Worm (Caenorhabditis elegans) whole organism, L1 larva: ENCODE results near the gene rfk-1.
A peak's percentile ranks its signal among the peaks of the same experiment; 100 is the strongest.

Source experiments
- F16B12.6 ChIP-seq: fragments of 150-350 bp; optimal IDR thresholded peaks from 2 replicates; lab custom pipeline; 2014; ENCODE audit warnings: missing biosample characterization, missing genetic modification characterization
- aly-2 ChIP-seq: fragments of 150-350 bp; optimal IDR thresholded peaks from 2 replicates; lab custom pipeline; 2014; ENCODE audit warnings: missing biosample characterization, missing genetic modification characterization
- blmp-1 ChIP-seq: fragments of 150-350 bp; optimal IDR thresholded peaks from 2 replicates; lab custom pipeline; 2014; ENCODE audit warnings: missing biosample characterization, missing genetic modification characterization
- ceh-82 ChIP-seq, 3 experiments: fragments of 150-350 bp in 1 of 3; sonication (generic microtip) in 2 of 3; optimal IDR thresholded peaks; 2 replicates each; lab custom pipeline; 2014 to 2017; ENCODE audit warnings: missing biosample characterization in 3 of 3, missing genetic modification characterization in 3 of 3
- ceh-90 ChIP-seq: sonication (generic microtip); optimal IDR thresholded peaks from 2 replicates; lab custom pipeline; 2016; ENCODE audit warnings: missing genetic modification characterization, missing compliant biosample characterization
- ces-1 ChIP-seq: fragments of 150-350 bp; optimal IDR thresholded peaks from 2 replicates; lab custom pipeline; 2014; ENCODE audit warnings: missing biosample characterization, missing genetic modification reagents, missing genetic modification characterization
- dpl-1 ChIP-seq, 3 experiments: fragments of 150-350 bp in 2 of 3; sonication (generic microtip) in 1 of 3; optimal IDR thresholded peaks; 2 replicates each; lab custom pipeline; 2014 to 2017; ENCODE audit warnings: missing biosample characterization in 3 of 3, missing genetic modification characterization in 3 of 3, missing genetic modification reagents in 3 of 3
- dsc-1 ChIP-seq: sonication (generic microtip); optimal IDR thresholded peaks from 2 replicates; lab custom pipeline; 2016; ENCODE audit warnings: mild to moderate bottlenecking, missing genetic modification characterization, missing compliant biosample characterization
- efl-1 ChIP-seq, 4 experiments: fragments of 150-350 bp; optimal IDR thresholded peaks in 3 of 4; peaks in 1 of 4; 1 replicate in 1 of 4; 2 replicates in 3 of 4; lab custom pipeline; 2014; ENCODE audit warnings: missing biosample characterization in 2 of 4, missing genetic modification characterization in 2 of 4, missing genetic modification reagents in 2 of 4
- egl-13 ChIP-seq: sonication (generic microtip); optimal IDR thresholded peaks from 2 replicates; lab custom pipeline; 2016; ENCODE audit warnings: missing genotype, missing genetic modification reagents, missing genetic modification characterization, missing compliant biosample characterization
- elt-2 ChIP-seq: sonication (generic microtip); optimal IDR thresholded peaks from 2 replicates; lab custom pipeline; 2016; ENCODE audit warnings: missing genetic modification characterization, mild to moderate bottlenecking, inconsistent platforms, missing compliant biosample characterization, missing genetic modification reagents
- elt-3 ChIP-seq, 6 experiments: fragments of 150-350 bp in 1 of 6; sonication (generic microtip); optimal IDR thresholded peaks; 2 replicates each; lab custom pipeline; 2017 to 2018; ENCODE audit warnings: missing biosample characterization in 6 of 6, missing genetic modification characterization in 6 of 6, inconsistent platforms in 1 of 6
- fkh-10 ChIP-seq: sonication (generic microtip); optimal IDR thresholded peaks from 2 replicates; lab custom pipeline; 2017; ENCODE audit warnings: missing biosample characterization, missing genetic modification reagents, missing genetic modification characterization
- fos-1 ChIP-seq: fragments of 150-350 bp; optimal IDR thresholded peaks from 2 replicates; lab custom pipeline; 2014; ENCODE audit warnings: missing biosample characterization, missing genetic modification characterization
- isw-1 ChIP-seq: fragments of 200-800 bp; sonication (Bioruptor generic); IDR thresholded peaks from 2 replicates; pipeline ENCODE4 v1.3.6; 2022; ENCODE audit warnings: missing genetic modification characterization, missing compliant biosample characterization
- lin-14 ChIP-seq: fragments of 200-800 bp; sonication (Bioruptor generic); optimal IDR thresholded peaks from 2 replicates; lab custom pipeline; 2018; ENCODE audit warnings: mild to moderate bottlenecking, missing genetic modification characterization, moderate library complexity, missing compliant biosample characterization
- lin-35 ChIP-seq, 2 experiments: fragments of 150-350 bp; optimal IDR thresholded peaks; 2 replicates each; lab custom pipeline; 2014; ENCODE audit warnings: missing biosample characterization in 2 of 2, missing genetic modification characterization in 2 of 2, missing genetic modification reagents in 2 of 2
- lsy-2 ChIP-seq, 2 experiments: fragments of 150-350 bp; optimal IDR thresholded peaks; 2 replicates each; lab custom pipeline; 2014; ENCODE audit warnings: missing biosample characterization in 2 of 2, missing genetic modification characterization in 2 of 2
- mdl-1 ChIP-seq, 2 experiments: fragments of 150-350 bp; optimal IDR thresholded peaks; 2 replicates each; lab custom pipeline; 2014 to 2017; ENCODE audit warnings: missing biosample characterization in 2 of 2, missing genetic modification characterization in 2 of 2, inconsistent platforms in 1 of 2
- mef-2 ChIP-seq: fragments of 150-350 bp; optimal IDR thresholded peaks from 2 replicates; lab custom pipeline; 2014; ENCODE audit warnings: missing biosample characterization, missing genetic modification characterization
- mep-1 ChIP-seq: fragments of 150-350 bp; optimal IDR thresholded peaks from 2 replicates; lab custom pipeline; 2014; ENCODE audit warnings: missing biosample characterization, missing genetic modification characterization
- nhr-19 ChIP-seq: fragments of 200-800 bp; sonication (Bioruptor generic); conservative IDR thresholded peaks from 2 replicates; pipeline ENCODE4 v1.3.6; 2022; ENCODE audit warnings: missing genetic modification characterization, missing compliant biosample characterization
- nhr-20 ChIP-seq: sonication (generic microtip); optimal IDR thresholded peaks from 2 replicates; lab custom pipeline; 2016; ENCODE audit warnings: mild to moderate bottlenecking, missing genetic modification characterization, missing compliant biosample characterization
- nhr-237 ChIP-seq: fragments of 150-350 bp; optimal IDR thresholded peaks from 2 replicates; lab custom pipeline; 2014; ENCODE audit warnings: missing biosample characterization, missing genetic modification characterization
- nhr-47 ChIP-seq: sonication (generic microtip); optimal IDR thresholded peaks from 2 replicates; lab custom pipeline; 2016; ENCODE audit warnings: mild to moderate bottlenecking, missing genetic modification characterization, moderate library complexity, missing compliant biosample characterization
- nhr-71 ChIP-seq: sonication (generic microtip); optimal IDR thresholded peaks from 2 replicates; lab custom pipeline; 2016; ENCODE audit warnings: mild to moderate bottlenecking, missing genetic modification characterization, moderate library complexity, missing compliant biosample characterization
- nhr-77 ChIP-seq: fragments of 150-350 bp; optimal IDR thresholded peaks from 2 replicates; lab custom pipeline; 2014; ENCODE audit warnings: missing biosample characterization, missing genetic modification characterization
- nhr-85 ChIP-seq: sonication (generic microtip); peaks from one replicate; lab custom pipeline; 2016; ENCODE audit warnings: missing genetic modification characterization, inconsistent platforms, missing compliant biosample characterization
- nhr-90 ChIP-seq: sonication (generic microtip); optimal IDR thresholded peaks from 2 replicates; lab custom pipeline; 2016; ENCODE audit warnings: mild to moderate bottlenecking, missing genetic modification characterization, missing compliant biosample characterization; ENCODE audit not compliant: poor library complexity
- pax-3 ChIP-seq: fragments of 200-800 bp; sonication (Bioruptor generic); optimal IDR thresholded peaks from 2 replicates; lab custom pipeline; 2018; ENCODE audit warnings: mild to moderate bottlenecking, missing genetic modification characterization, moderate library complexity, missing compliant biosample characterization
- rnt-1 ChIP-seq: sonication (generic microtip); optimal IDR thresholded peaks from 2 replicates; lab custom pipeline; 2016; ENCODE audit warnings: mild to moderate bottlenecking, missing genetic modification characterization, moderate library complexity, missing compliant biosample characterization
- snu-23 ChIP-seq: sonication (generic microtip); optimal IDR thresholded peaks from 2 replicates; lab custom pipeline; 2016; ENCODE audit warnings: missing genetic modification characterization, missing compliant biosample characterization
- sptf-1 ChIP-seq: fragments of 150-350 bp; optimal IDR thresholded peaks from 2 replicates; lab custom pipeline; 2014; ENCODE audit warnings: missing biosample characterization, missing genetic modification characterization
- swsn-7 ChIP-seq: sonication (generic microtip); optimal IDR thresholded peaks from 2 replicates; lab custom pipeline; 2016; ENCODE audit warnings: missing genetic modification characterization, missing compliant biosample characterization
- tbx-2 ChIP-seq: sonication (generic microtip); optimal IDR thresholded peaks from 2 replicates; lab custom pipeline; 2016; ENCODE audit warnings: missing genetic modification characterization, missing compliant biosample characterization
- unc-62 ChIP-seq: fragments of 150-350 bp; optimal IDR thresholded peaks from 2 replicates; lab custom pipeline; 2014; ENCODE audit warnings: missing biosample characterization, missing genetic modification reagents, missing genetic modification characterization
- unc-86 ChIP-seq: sonication (generic microtip); optimal IDR thresholded peaks from 2 replicates; lab custom pipeline; 2016; ENCODE audit warnings: missing genetic modification characterization, missing compliant biosample characterization
- xbp-1 ChIP-seq: sonication (generic microtip); optimal IDR thresholded peaks from 2 replicates; lab custom pipeline; 2016; ENCODE audit warnings: missing genetic modification characterization, missing compliant biosample characterization
- ztf-11 ChIP-seq, 2 experiments: sonication (generic microtip); optimal IDR thresholded peaks; 2 replicates each; lab custom pipeline; 2016 to 2017; ENCODE audit warnings: missing genetic modification characterization in 2 of 2, missing biosample characterization in 1 of 2, missing compliant biosample characterization in 1 of 2
- ztf-4 ChIP-seq: fragments of 150-350 bp; optimal IDR thresholded peaks from 2 replicates; lab custom pipeline; 2014; ENCODE audit warnings: missing biosample characterization, missing genetic modification characterization

rfk-1 gene

ce11 chrIV:10381035-10381434 is 28.2 kb downstream of the rfk-1 start:
- TF ChIP-seq aly-2 (tag; lab: Kevin White, UChicago) (peak; percentile 5), efl-1 (optimal IDR thresholded peaks at IDR 0.05; lab: Kevin White, UChicago) (no peak), efl-1 (GFP tag; optimal IDR thresholded peaks at IDR 0.05 in 1 of 2; lab: Kevin White, UChicago) (peak in 1 of 2 experiments; percentile 81), swsn-7 (tag; lab: Kevin White, UChicago) (no peak), ceh-90 (peak; percentile 14), unc-62 (GFP tag; lab: Kevin White, UChicago) (no peak)

DNA sequence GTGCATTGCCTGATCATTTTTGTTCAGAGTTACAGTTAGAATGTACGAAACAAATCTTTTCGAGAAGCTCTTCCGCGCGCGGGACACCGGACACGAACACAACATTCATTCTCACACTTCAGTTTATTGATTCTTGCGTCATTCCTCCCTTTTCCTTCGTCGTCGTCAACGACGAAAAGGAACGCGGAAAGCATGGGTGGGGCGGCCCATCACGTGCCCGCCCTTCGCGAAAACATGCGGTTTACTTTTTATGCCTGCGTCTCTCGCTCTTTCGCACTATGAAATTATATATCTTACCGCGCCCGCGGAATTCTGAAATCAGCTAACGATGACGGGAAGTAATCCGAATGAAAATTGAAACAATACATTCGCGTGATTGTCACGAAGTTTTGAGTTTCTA is 28.7 kb downstream of the rfk-1 start:
- TF ChIP-seq pax-3, result peak; percentile 51
- TF ChIP-seq nhr-20, result peak; percentile 60
- TF ChIP-seq lsy-2 (tag; optimal IDR thresholded peaks at IDR 0.05; lab: Kevin White, UChicago), result peak; percentile 12 to 28
- TF ChIP-seq mep-1 (tag; lab: Kevin White, UChicago), result peak; percentile 65
- peak; percentile 61 for TF ChIP-seq snu-23 (GFP tag; lab: Kevin White, UChicago)
- TF ChIP-seq rnt-1 (tag; lab: Kevin White, UChicago), result peak; percentile 68
- peak; percentile 12 for TF ChIP-seq xbp-1
- no peak for TF ChIP-seq mef-2 (tag; lab: Kevin White, UChicago)
- no peak for TF ChIP-seq nhr-237
- TF ChIP-seq elt-2 (tag; lab: Kevin White, UChicago), result peak; percentile 14
- TF ChIP-seq dsc-1 (tag; lab: Kevin White, UChicago), result peak; percentile 11
- TF ChIP-seq ceh-82 (tag; optimal IDR thresholded peaks at IDR 0.05; lab: Kevin White, UChicago), result peak in 1 of 3 experiments; percentile 34
- TF ChIP-seq nhr-85, result peak; percentile 77
- TF ChIP-seq F16B12.6, result no peak
- peak; percentile 32 to 36 for TF ChIP-seq efl-1 (optimal IDR thresholded peaks at IDR 0.05; lab: Kevin White, UChicago)
- peak; percentile 41 to 94 for TF ChIP-seq efl-1 (GFP tag; optimal IDR thresholded peaks at IDR 0.05 in 1 of 2; lab: Kevin White, UChicago)
- TF ChIP-seq ztf-4 (tag; lab: Kevin White, UChicago), result peak; percentile 36
- peak; percentile 46 for TF ChIP-seq nhr-19 (GFP tag; lab: Robert Waterston, UW)
- TF ChIP-seq fkh-10, result peak; percentile 8
- TF ChIP-seq ztf-11 (tag; optimal IDR thresholded peaks at IDR 0.05; lab: Kevin White, UChicago), result peak in 1 of 2 experiments; percentile 40
- peak; percentile 74 for TF ChIP-seq nhr-71 (tag; lab: Kevin White, UChicago)
- TF ChIP-seq aly-2 (tag; lab: Kevin White, UChicago), result no peak
- TF ChIP-seq isw-1, result peak; percentile 18; the same call in 1 of the 2 replicates
- TF ChIP-seq lin-14 (GFP tag; lab: Kevin White, UChicago), result peak; percentile 85
- no peak for TF ChIP-seq sptf-1 (tag; lab: Kevin White, UChicago)
- TF ChIP-seq ces-1 (GFP tag; lab: Kevin White, UChicago), result no peak
- peak; percentile 55 for TF ChIP-seq nhr-47 (tag; lab: Kevin White, UChicago)
- TF ChIP-seq elt-3 (tag; optimal IDR thresholded peaks at IDR 0.05; lab: Kevin White, UChicago), result peak in 1 of 6 experiments; percentile 48
- peak; percentile 47 for TF ChIP-seq nhr-90
- TF ChIP-seq dpl-1 (GFP tag; optimal IDR thresholded peaks at IDR 0.05; lab: Kevin White, UChicago), result peak; percentile 12 to 24 (median 16)
- TF ChIP-seq fos-1, result no peak
- TF ChIP-seq lin-35 (GFP tag; optimal IDR thresholded peaks at IDR 0.05; lab: Kevin White, UChicago), result peak; percentile 9 to 67
- TF ChIP-seq nhr-77, result no peak
- TF ChIP-seq unc-86 (tag; lab: Kevin White, UChicago), result peak; percentile 10
- peak; percentile 50 for TF ChIP-seq tbx-2 (tag; lab: Kevin White, UChicago)
- peak; percentile 60 for TF ChIP-seq blmp-1 (tag; lab: Kevin White, UChicago)
- TF ChIP-seq mdl-1 (tag; optimal IDR thresholded peaks at IDR 0.05; lab: Kevin White, UChicago), result peak in 1 of 2 experiments; percentile 65
- peak; percentile 40 for TF ChIP-seq egl-13 (tag; lab: Kevin White, UChicago)
- TF ChIP-seq swsn-7 (tag; lab: Kevin White, UChicago), result peak; percentile 34
